Worm (Caenorhabditis elegans) whole organism, young adult: ENCODE results near the gene C25H3.7.
A peak's percentile ranks its signal among the peaks of the same experiment; 100 is the strongest.

Experiments used
- B0019.2 ChIP-seq: fragments of 200-800 bp; sonication (Bioruptor generic); conservative IDR thresholded peaks from 2 replicates; pipeline ENCODE4 v1.3.6; 2022; ENCODE audit warnings: missing genetic modification reagents, missing genetic modification characterization, missing compliant biosample characterization
- B0336.3 ChIP-seq: fragments of 200-800 bp; sonication (Bioruptor generic); IDR thresholded peaks from 2 replicates; pipeline ENCODE4 v1.3.6; 2022; ENCODE audit warnings: missing genetic modification characterization, missing compliant biosample characterization
- F10E7.11 ChIP-seq: sonication (generic microtip); optimal IDR thresholded peaks from 2 replicates; lab custom pipeline; 2017; ENCODE audit warnings: mild to moderate bottlenecking, missing genetic modification characterization, moderate library complexity, missing compliant biosample characterization
- F22D6.2 ChIP-seq: sonication (generic microtip); optimal IDR thresholded peaks from 2 replicates; lab custom pipeline; 2016; ENCODE audit warnings: mild to moderate bottlenecking, missing genetic modification characterization, missing compliant biosample characterization
- F37B4.10 ChIP-seq: fragments of 200-800 bp; sonication (Bioruptor generic); IDR thresholded peaks from 2 replicates; pipeline ENCODE4 v1.3.6; 2022; ENCODE audit warnings: missing genetic modification characterization, missing compliant biosample characterization
- F39B2.1 ChIP-seq: fragments of 200-800 bp; sonication (Bioruptor generic); IDR thresholded peaks from 2 replicates; pipeline ENCODE4 v1.3.6; 2022; ENCODE audit warnings: missing genetic modification reagents, missing genetic modification characterization, missing compliant biosample characterization
- F55B11.4 ChIP-seq: sonication (generic microtip); optimal IDR thresholded peaks from 2 replicates; lab custom pipeline; 2016; ENCODE audit warnings: missing compliant biosample characterization, missing genetic modification characterization, borderline replicate concordance; ENCODE audit not compliant: insufficient read depth
- K11D2.4 ChIP-seq: fragments of 200-800 bp; sonication (Bioruptor generic); IDR thresholded peaks from 2 replicates; pipeline ENCODE4 v1.3.6; 2022; ENCODE audit warnings: missing genetic modification reagents, missing genetic modification characterization, missing compliant biosample characterization
- K12H6.12 ChIP-seq: fragments of 200-800 bp; sonication (Bioruptor generic); optimal IDR thresholded peaks from 2 replicates; lab custom pipeline; 2018; ENCODE audit warnings: mild to moderate bottlenecking, missing genetic modification characterization, missing compliant biosample characterization
- Y53G8AR.9 ChIP-seq: fragments of 200-800 bp; sonication (Bioruptor generic); conservative IDR thresholded peaks from 2 replicates; pipeline ENCODE4 v1.3.6; 2022; ENCODE audit warnings: missing genetic modification reagents, missing genetic modification characterization, missing compliant biosample characterization
- Y79H2A.3 ChIP-seq: fragments of 200-800 bp; sonication (Bioruptor generic); conservative IDR thresholded peaks from 2 replicates; pipeline ENCODE4 v1.3.6; 2022; ENCODE audit warnings: missing genetic modification reagents, missing genetic modification characterization, missing compliant biosample characterization
- ZK185.1 ChIP-seq: sonication (generic microtip); optimal IDR thresholded peaks from 2 replicates; lab custom pipeline; 2016; ENCODE audit warnings: mild to moderate bottlenecking, missing genetic modification characterization, missing compliant biosample characterization; ENCODE audit not compliant: poor library complexity, severe bottlenecking
- aptf-3 ChIP-seq: fragments of 200-800 bp; sonication (Bioruptor generic); IDR thresholded peaks from 2 replicates; pipeline ENCODE4 v1.3.6; 2022; ENCODE audit warnings: missing genetic modification characterization, missing compliant biosample characterization
- atf-7 ChIP-seq: sonication (generic microtip); optimal IDR thresholded peaks from 2 replicates; lab custom pipeline; 2017; ENCODE audit warnings: mild to moderate bottlenecking, missing genetic modification characterization, missing compliant biosample characterization
- athp-1 ChIP-seq: sonication (generic microtip); optimal IDR thresholded peaks from 2 replicates; lab custom pipeline; 2017; ENCODE audit warnings: mild to moderate bottlenecking, missing genetic modification characterization, missing compliant biosample characterization
- bed-1 ChIP-seq: fragments of 200-800 bp; sonication (Bioruptor generic); IDR thresholded peaks from 2 replicates; pipeline ENCODE4 v1.3.6; 2022; ENCODE audit warnings: missing genetic modification reagents, missing genetic modification characterization, missing compliant biosample characterization
- ceh-27 ChIP-seq: fragments of 200-800 bp; sonication (Bioruptor generic); optimal IDR thresholded peaks from 2 replicates; lab custom pipeline; 2018; ENCODE audit warnings: mild to moderate bottlenecking, missing genetic modification characterization, moderate library complexity, missing compliant biosample characterization
- ceh-40 ChIP-seq: fragments of 200-800 bp; sonication (Bioruptor generic); IDR thresholded peaks from 2 replicates; pipeline ENCODE4 v1.3.6; 2022; ENCODE audit warnings: missing genetic modification characterization, missing compliant biosample characterization
- ceh-58 ChIP-seq: fragments of 200-800 bp; sonication (Bioruptor generic); IDR thresholded peaks from 2 replicates; pipeline ENCODE4 v1.3.6; 2022; ENCODE audit warnings: missing genetic modification characterization, missing compliant biosample characterization
- ceh-79 ChIP-seq: sonication (generic microtip); optimal IDR thresholded peaks from 2 replicates; lab custom pipeline; 2017; ENCODE audit warnings: mild to moderate bottlenecking, missing genetic modification characterization, missing compliant biosample characterization
- ceh-91 ChIP-seq: fragments of 200-800 bp; sonication (Bioruptor generic); IDR thresholded peaks from 2 replicates; pipeline ENCODE4 v1.3.6; 2022; ENCODE audit warnings: missing genetic modification reagents, missing genetic modification characterization, missing compliant biosample characterization
- dpl-1 ChIP-seq: fragments of 150-350 bp; optimal IDR thresholded peaks from 2 replicates; lab custom pipeline; 2014; ENCODE audit warnings: missing biosample characterization, missing genetic modification reagents, missing genetic modification characterization
- egl-18 ChIP-seq: fragments of 200-800 bp; sonication (Bioruptor generic); IDR thresholded peaks from 2 replicates; pipeline ENCODE4 v1.3.6; 2022; ENCODE audit warnings: missing genetic modification reagents, missing genetic modification characterization, missing compliant biosample characterization
- egrh-3 ChIP-seq: fragments of 200-800 bp; sonication (Bioruptor generic); IDR thresholded peaks from 2 replicates; pipeline ENCODE4 v1.3.6; 2022; ENCODE audit warnings: missing genetic modification reagents, missing genetic modification characterization, missing compliant biosample characterization
- gei-17 ChIP-seq: fragments of 200-800 bp; sonication (Bioruptor generic); optimal IDR thresholded peaks from 2 replicates; lab custom pipeline; 2018; ENCODE audit warnings: mild to moderate bottlenecking, missing genetic modification characterization, missing compliant biosample characterization
- hmg-20 ChIP-seq: fragments of 200-800 bp; sonication (Bioruptor generic); IDR thresholded peaks from 2 replicates; pipeline ENCODE4 v1.3.6; 2022; ENCODE audit warnings: missing genetic modification reagents, missing genetic modification characterization, missing compliant biosample characterization
- hrde-1 ChIP-seq: sonication (generic microtip); optimal IDR thresholded peaks from 2 replicates; lab custom pipeline; 2016; ENCODE audit warnings: missing genetic modification characterization, mild to moderate bottlenecking, missing compliant biosample characterization, moderate library complexity, missing genotype, missing genetic modification reagents, borderline replicate concordance
- let-526 ChIP-seq: fragments of 200-800 bp; sonication (Bioruptor generic); IDR thresholded peaks from 2 replicates; pipeline ENCODE4 v1.3.6; 2022; ENCODE audit warnings: missing genetic modification reagents, missing genetic modification characterization, missing compliant biosample characterization
- let-607 ChIP-seq, 2 experiments: fragments of 200-800 bp in 1 of 2; sonication (Bioruptor generic) in 1 of 2; sonication (generic microtip) in 1 of 2; optimal IDR thresholded peaks; 2 replicates each; lab custom pipeline; 2016 to 2018; ENCODE audit warnings: mild to moderate bottlenecking in 2 of 2, missing compliant biosample characterization in 2 of 2, missing genetic modification characterization in 2 of 2, moderate library complexity in 2 of 2, missing genotype in 1 of 2
- lin-54 ChIP-seq: fragments of 200-800 bp; sonication (Bioruptor generic); optimal IDR thresholded peaks from 2 replicates; lab custom pipeline; 2018; ENCODE audit warnings: mild to moderate bottlenecking, missing genetic modification characterization, missing compliant biosample characterization
- lsl-1 ChIP-seq: fragments of 200-800 bp; sonication (Bioruptor generic); optimal IDR thresholded peaks from 2 replicates; lab custom pipeline; 2018; ENCODE audit warnings: mild to moderate bottlenecking, missing genetic modification characterization, moderate library complexity, missing compliant biosample characterization
- mcd-1 ChIP-seq: fragments of 200-800 bp; sonication (Bioruptor generic); IDR thresholded peaks from 2 replicates; pipeline ENCODE4 v1.3.6; 2022; ENCODE audit warnings: missing genetic modification reagents, missing genetic modification characterization, missing compliant biosample characterization
- mel-28 ChIP-seq: sonication (generic microtip); optimal IDR thresholded peaks from 2 replicates; lab custom pipeline; 2016; ENCODE audit warnings: borderline replicate concordance, mild to moderate bottlenecking, missing genetic modification characterization, missing compliant biosample characterization
- nfya-1 ChIP-seq: sonication (generic microtip); optimal IDR thresholded peaks from 2 replicates; lab custom pipeline; 2017; ENCODE audit warnings: antibody characterized with exemption, missing compliant biosample characterization, missing genetic modification characterization, borderline replicate concordance; ENCODE audit not compliant: insufficient read depth
- nfya-2 ChIP-seq: fragments of 200-800 bp; sonication (Bioruptor generic); IDR thresholded peaks from 2 replicates; pipeline ENCODE4 v1.3.6; 2022; ENCODE audit warnings: missing genetic modification reagents, missing genetic modification characterization, missing compliant biosample characterization
- nhr-120 ChIP-seq: fragments of 200-800 bp; sonication (Bioruptor generic); IDR thresholded peaks from 2 replicates; pipeline ENCODE4 v1.3.6; 2022; ENCODE audit warnings: missing genetic modification characterization, missing compliant biosample characterization
- sdz-38 ChIP-seq: sonication (generic microtip); optimal IDR thresholded peaks from 2 replicates; lab custom pipeline; 2016; ENCODE audit warnings: missing genotype, missing genetic modification characterization, missing compliant biosample characterization
- snpc-3.4 ChIP-seq: sonication (generic microtip); optimal IDR thresholded peaks from 2 replicates; lab custom pipeline; 2017; ENCODE audit warnings: missing genetic modification characterization, mild to moderate bottlenecking, missing compliant biosample characterization, antibody characterized with exemption, moderate library complexity, missing genotype, missing genetic modification reagents
- somi-1 ChIP-seq: fragments of 200-800 bp; sonication (Bioruptor generic); optimal IDR thresholded peaks from 2 replicates; lab custom pipeline; 2018; ENCODE audit warnings: mild to moderate bottlenecking, missing genetic modification characterization, missing compliant biosample characterization
- sptf-2 ChIP-seq: fragments of 200-800 bp; sonication (Bioruptor generic); optimal IDR thresholded peaks from 2 replicates; lab custom pipeline; 2018; ENCODE audit warnings: mild to moderate bottlenecking, missing genetic modification characterization, missing compliant biosample characterization
- tbx-9 ChIP-seq: sonication (generic microtip); optimal IDR thresholded peaks from 2 replicates; lab custom pipeline; 2016; ENCODE audit warnings: borderline replicate concordance, missing genetic modification characterization, inconsistent platforms, missing compliant biosample characterization
- tlf-1 ChIP-seq: fragments of 200-800 bp; sonication (Bioruptor generic); optimal IDR thresholded peaks from 2 replicates; lab custom pipeline; 2018; ENCODE audit warnings: mild to moderate bottlenecking, missing genetic modification characterization, missing compliant biosample characterization
- unc-130 ChIP-seq: sonication (generic microtip); optimal IDR thresholded peaks from 2 replicates; lab custom pipeline; 2016; ENCODE audit warnings: missing genetic modification reagents, missing genetic modification characterization, missing compliant biosample characterization
- unc-62 ChIP-seq: fragments of 150-350 bp; optimal IDR thresholded peaks from 2 replicates; lab custom pipeline; 2014; ENCODE audit warnings: missing biosample characterization, missing genetic modification reagents, missing genetic modification characterization
- xnd-1 ChIP-seq: sonication (generic microtip); optimal IDR thresholded peaks from 2 replicates; lab custom pipeline; 2016; ENCODE audit warnings: missing genotype, missing genetic modification reagents, missing genetic modification characterization, missing compliant biosample characterization
- zim-3 ChIP-seq: sonication (generic microtip); optimal IDR thresholded peaks from 2 replicates; lab custom pipeline; 2017; ENCODE audit warnings: mild to moderate bottlenecking, missing genetic modification characterization, moderate library complexity, missing compliant biosample characterization
- ztf-22 ChIP-seq: fragments of 200-800 bp; sonication (Bioruptor generic); optimal IDR thresholded peaks from 2 replicates; lab custom pipeline; 2018; ENCODE audit warnings: mild to moderate bottlenecking, missing genetic modification characterization, moderate library complexity, missing compliant biosample characterization
- ztf-28 ChIP-seq: fragments of 200-800 bp; sonication (Bioruptor generic); IDR thresholded peaks from 2 replicates; pipeline ENCODE4 v1.3.6; 2022; ENCODE audit warnings: missing genetic modification reagents, missing genetic modification characterization, missing compliant biosample characterization

The C25H3.7 gene

ce11 chrII:5661735-5662177, 7.0 kb downstream of the C25H3.7 start (continued):
- TF ChIP-seq ceh-91 (GFP tag; lab: Robert Waterston, UW) (peak; percentile 73), ceh-79 (tag; lab: Kevin White, UChicago) (peak; percentile 99), B0336.3 (GFP tag; lab: Robert Waterston, UW) (peak; percentile 98), let-607 (tag; optimal IDR thresholded peaks at IDR 0.05; lab: Kevin White, UChicago) (peak; percentile 82 to 88), Y53G8AR.9 (GFP tag; lab: Robert Waterston, UW) (peak; percentile 97), aptf-3 (GFP tag; lab: Robert Waterston, UW) (peak; percentile 99), F22D6.2 (tag; lab: Kevin White, UChicago) (peak; percentile 16), hrde-1 (tag; lab: Kevin White, UChicago) (peak; percentile 94), hmg-20 (GFP tag; lab: Robert Waterston, UW) (peak; percentile 91), dpl-1 (GFP tag; lab: Kevin White, UChicago) (no peak), sptf-2 (no peak), ZK185.1 (tag; lab: Kevin White, UChicago) (peak; percentile 74), ceh-58 (peak; percentile 97), ztf-22 (GFP tag; lab: Kevin White, UChicago) (peak; percentile 55), lin-54 (GFP tag; lab: Kevin White, UChicago) (peak; percentile 83), Y79H2A.3 (peak; percentile 96), ceh-40 (GFP tag; lab: Robert Waterston, UW) (peak; percentile 94), tlf-1 (GFP tag; lab: Kevin White, UChicago) (peak; percentile 93), F39B2.1 (GFP tag; lab: Robert Waterston, UW) (peak; percentile 90), athp-1 (peak; percentile 99), nfya-1 (tag; lab: Kevin White, UChicago) (no peak), xnd-1 (tag; lab: Kevin White, UChicago) (peak; percentile 50), atf-7 (tag; lab: Kevin White, UChicago) (peak; percentile 97), ztf-28 (peak; percentile 93), zim-3 (tag; lab: Kevin White, UChicago) (peak; percentile 99), tbx-9 (peak; percentile 99), lsl-1 (no peak), sdz-38 (tag; lab: Kevin White, UChicago) (no peak), K11D2.4 (GFP tag; lab: Robert Waterston, UW) (peak; percentile 94), gei-17 (GFP tag; lab: Kevin White, UChicago) (peak; percentile 91), mel-28 (tag; lab: Kevin White, UChicago) (peak; percentile 92), somi-1 (GFP tag; lab: Kevin White, UChicago) (peak; percentile 90), nfya-2 (GFP tag; lab: Robert Waterston, UW) (peak; percentile 99), let-526 (GFP tag; lab: Robert Waterston, UW) (peak; percentile 97), nhr-120 (peak; percentile 98; the same call in 1 of the 2 replicates), bed-1 (GFP tag; lab: Robert Waterston, UW) (peak; percentile 91), F37B4.10 (GFP tag; lab: Robert Waterston, UW) (peak; percentile 92; the same call in 1 of the 2 replicates), K12H6.12 (peak; percentile 90), egl-18 (GFP tag; lab: Robert Waterston, UW) (peak; percentile 93), B0019.2 (peak; percentile 67), F55B11.4 (no peak), egrh-3 (GFP tag; lab: Robert Waterston, UW) (peak; percentile 91), mcd-1 (GFP tag; lab: Robert Waterston, UW) (peak; percentile 91), snpc-3.4 (tag; lab: Kevin White, UChicago) (no peak), ceh-27 (peak; percentile 88), unc-62 (peak; percentile 48), unc-130 (GFP tag; lab: Kevin White, UChicago) (peak; percentile 65), F10E7.11 (tag; lab: Kevin White, UChicago) (peak; percentile 100)
